Fruit fly (Drosophila melanogaster): ENCODE results near the gene CG18789.

CG18789 gene

dm6 chr2L:12005436-12006396, 10.5 kb upstream of the CG18789 start (continued):
- TF ChIP-seq Camta (GFP tag; optimal IDR thresholded peaks at IDR 0.05), result no peak
- TF ChIP-seq Hmr (GFP tag; optimal IDR thresholded peaks at IDR 0.05), result peak; percentile 39
- no peak for TF ChIP-seq H2.0 (GFP tag; IDR thresholded peaks at IDR 0.05)
- TF ChIP-seq CG7987 (GFP tag; optimal IDR thresholded peaks at IDR 0.05), result peak; percentile 71
- TF ChIP-seq CG13775 (GFP tag; optimal IDR thresholded peaks at IDR 0.05), result no peak
- TF ChIP-seq HmgZ (tag; optimal IDR thresholded peaks at IDR 0.05), result peak; percentile 51
- TF ChIP-seq grau (tag; optimal IDR thresholded peaks at IDR 0.05), result no peak
- TF ChIP-seq Dek (tag; optimal IDR thresholded peaks at IDR 0.05), result no peak
- TF ChIP-seq hb (GFP tag; IDR thresholded peaks at IDR 0.05; ENCODE audit: partially characterized antibody), result no peak
- no peak for TF ChIP-seq H15 (GFP tag; IDR thresholded peaks at IDR 0.05)

DNA sequence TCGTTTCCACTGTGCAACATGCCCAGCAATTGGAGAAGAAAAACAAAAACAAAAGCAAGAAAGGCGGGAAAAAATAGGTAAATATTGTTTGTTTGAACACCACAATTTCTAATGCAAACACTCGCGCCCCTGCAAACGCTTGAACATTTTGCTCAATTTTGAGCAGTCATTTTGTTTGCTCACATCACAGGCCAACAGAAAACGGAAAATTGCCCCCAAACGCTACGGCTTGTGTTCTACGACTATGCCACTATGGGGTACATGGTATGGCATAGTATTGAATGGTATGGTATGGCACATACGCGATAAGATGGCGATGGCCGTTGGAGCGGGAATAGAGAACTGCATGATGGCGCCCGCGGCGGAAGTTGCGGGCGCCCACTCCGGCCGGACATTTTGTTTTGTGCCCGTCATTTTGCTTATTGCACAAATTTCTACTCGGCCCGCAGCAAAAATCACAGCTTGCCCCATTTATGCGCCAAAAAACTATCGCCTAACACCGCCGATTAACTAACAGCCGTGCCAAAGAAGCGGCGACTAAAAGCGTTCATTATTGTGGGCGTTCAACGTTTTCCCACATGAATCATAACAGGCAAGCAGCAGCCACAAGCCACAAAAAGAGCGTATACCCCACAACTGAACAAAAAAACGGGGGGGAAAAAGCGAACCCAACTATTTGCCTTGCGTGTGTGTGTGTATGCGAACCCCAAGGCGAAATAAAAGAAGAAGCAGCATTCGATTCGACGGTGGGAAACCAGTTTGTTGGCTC, 9.2 kb upstream of the CG18789 start:
- TF ChIP-seq sima (GFP tag; optimal IDR thresholded peaks at IDR 0.05) (peak; percentile 39), BtbVII (GFP tag; optimal IDR thresholded peaks at IDR 0.05) (peak; percentile 74), CG17612 (GFP tag; IDR thresholded peaks at IDR 0.05) (no peak), Doc2 (GFP tag; IDR thresholded peaks at IDR 0.05) (no peak), CG3281 (GFP tag; optimal IDR thresholded peaks at IDR 0.05) (peak; percentile 68), CG10979 (tag; optimal IDR thresholded peaks at IDR 0.05) (peak; percentile 24), Tbp (GFP tag; optimal IDR thresholded peaks at IDR 0.05) (no peak), slbo (GFP tag; IDR thresholded peaks at IDR 0.05) (no peak), Max (GFP tag; optimal IDR thresholded peaks at IDR 0.05) (peak; percentile 24), mirr (GFP tag; optimal IDR thresholded peaks at IDR 0.05) (peak; percentile 46), da (GFP tag; optimal IDR thresholded peaks at IDR 0.05) (no peak), CG10274 (GFP tag; optimal IDR thresholded peaks at IDR 0.05) (peak; percentile 52), CG2116 (GFP tag; optimal IDR thresholded peaks at IDR 0.05) (peak; percentile 63), Sox100B (GFP tag; optimal IDR thresholded peaks at IDR 0.05) (peak; percentile 72), Eip74EF (GFP tag; optimal IDR thresholded peaks at IDR 0.05) (peak in 1 of 2 experiments; percentile 38), tx (GFP tag; optimal IDR thresholded peaks at IDR 0.05) (peak; percentile 22), Dip3 (GFP tag; optimal IDR thresholded peaks at IDR 0.05) (peak; percentile 37), cg (GFP tag; optimal IDR thresholded peaks at IDR 0.05) (peak; percentile 60), esg (GFP tag; conservative IDR thresholded peaks at IDR 0.05) (no peak), her (GFP tag; optimal IDR thresholded peaks at IDR 0.05) (peak; percentile 69), CG12104 (GFP tag; optimal IDR thresholded peaks at IDR 0.05) (peak; percentile 62), sqz (GFP tag; optimal IDR thresholded peaks at IDR 0.05) (peak; percentile 72), Dp (GFP tag; optimal IDR thresholded peaks at IDR 0.05) (peak; percentile 39), CG1233 (GFP tag; optimal IDR thresholded peaks at IDR 0.05) (peak; percentile 75), run (tag; optimal IDR thresholded peaks at IDR 0.05) (peak; percentile 77), CG9876 (GFP tag; optimal IDR thresholded peaks at IDR 0.05) (peak; percentile 21), lola (GFP tag; optimal IDR thresholded peaks at IDR 0.05) (peak in 1 of 3 experiments; percentile 73), fd96Cb (tag; optimal IDR thresholded peaks at IDR 0.05) (peak; percentile 2), Nf-YB (GFP tag; optimal IDR thresholded peaks at IDR 0.05) (no peak), Gsc (GFP tag; IDR thresholded peaks at IDR 0.05) (no peak), Hr51 (GFP tag; optimal IDR thresholded peaks at IDR 0.05) (peak in 1 of 2 experiments; percentile 15), Xbp1 (GFP tag; optimal IDR thresholded peaks at IDR 0.05) (peak; percentile 17), CG18262 (tag; optimal IDR thresholded peaks at IDR 0.05) (peak; percentile 63), ERR (GFP tag; optimal IDR thresholded peaks at IDR 0.05) (peak; percentile 32), ap (GFP tag; IDR thresholded peaks at IDR 0.05) (no peak)
